Worm (Caenorhabditis elegans): ENCODE measurements around the gene vrp-1.

DNA sequence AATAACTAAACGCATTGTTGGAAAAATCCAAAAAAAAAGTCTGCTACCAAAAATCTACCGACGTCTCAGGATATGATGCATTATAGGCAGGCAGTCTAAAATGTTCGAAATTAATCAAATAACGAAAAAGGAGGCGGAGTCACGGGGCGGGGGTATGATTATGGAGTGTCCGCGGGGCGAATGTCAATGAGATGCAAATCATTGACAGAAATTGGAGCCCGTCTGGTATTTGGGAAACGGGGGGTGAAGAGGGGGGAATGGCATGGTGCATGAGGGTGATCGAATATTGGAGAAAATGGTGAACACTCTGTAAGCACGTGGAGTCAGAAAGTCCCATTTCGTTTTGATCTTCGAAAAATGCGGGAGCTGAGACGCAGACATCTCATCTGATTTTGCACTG, 34.0 kb upstream of the vrp-1 start, which contains the start of gene lad-2:
- TF ChIP-seq ama-1 (optimal IDR thresholded peaks at IDR 0.05) (no peak), aly-1 (tag; optimal IDR thresholded peaks at IDR 0.05) (no peak)

Measured in whole organism, early embryonic.